Worm (Caenorhabditis elegans): ENCODE measurements around the gene C15C7.4.

- TF ChIP-seq ztf-26 (tag; optimal IDR thresholded peaks at IDR 0.05) (no peak), nfya-1 (tag; optimal IDR thresholded peaks at IDR 0.05; ENCODE audit: borderline replicate concordance, insufficient read depth) (no peak), him-1 (tag; optimal IDR thresholded peaks at IDR 0.05) (no peak)
Measured at ce11 chrX:3102817-3103216, 42.5 kb upstream of the C15C7.4 start.
